Worm (Caenorhabditis elegans): ENCODE results near the gene del-2.

ce11 chrIV:9676535-9676934, 34.7 kb upstream of the del-2 start:
- TF ChIP-seq ref-1 (GFP tag; conservative IDR thresholded peaks at IDR 0.05) (no peak), ztf-23 (GFP tag; IDR thresholded peaks at IDR 0.05) (no peak), T22C8.4 (GFP tag; IDR thresholded peaks at IDR 0.05) (no peak), cog-1 (tag; optimal IDR thresholded peaks at IDR 0.05) (no peak)
